Worm (Caenorhabditis elegans): ENCODE measurements around the gene Y22D7AR.7.

DNA sequence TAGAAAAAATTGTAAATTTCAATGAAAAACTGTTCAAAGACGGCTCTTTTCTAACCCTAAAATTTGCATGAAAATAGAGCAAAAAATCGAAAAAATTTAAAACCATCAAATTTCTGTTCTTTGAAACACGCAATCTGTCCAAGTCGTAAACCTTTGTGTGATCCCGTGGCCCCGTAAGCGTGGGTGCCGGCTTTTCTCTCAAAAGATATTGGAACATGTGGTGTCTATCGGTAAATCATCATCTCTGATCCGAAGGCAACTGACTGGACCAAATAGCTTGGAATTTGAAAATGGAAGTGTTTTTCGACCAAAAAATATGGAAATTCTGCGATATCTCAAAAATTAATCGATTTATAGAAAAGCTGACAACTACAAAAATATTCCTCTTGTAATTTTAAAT is 9.2 kb downstream of the Y22D7AR.7 start:
- TF ChIP-seq ama-1 (optimal IDR thresholded peaks at IDR 0.05): no peak
- TF ChIP-seq pha-2 (tag; optimal IDR thresholded peaks at IDR 0.05): no peak
- TF ChIP-seq gmeb-2 (tag; optimal IDR thresholded peaks at IDR 0.05): no peak
- no peak for TF ChIP-seq unc-42 (tag; optimal IDR thresholded peaks at IDR 0.05)
- no peak for TF ChIP-seq fkh-10 (GFP tag; optimal IDR thresholded peaks at IDR 0.05)
- TF ChIP-seq rnt-1 (tag; optimal IDR thresholded peaks at IDR 0.05): no peak
- TF ChIP-seq nfya-1 (tag; optimal IDR thresholded peaks at IDR 0.05): no peak
- no peak for TF ChIP-seq odd-2 (tag; optimal IDR thresholded peaks at IDR 0.05)
